Fruit fly (Drosophila melanogaster) whole organism, embryonic: ENCODE results near the gene mthl9.

Experiments
- ATbp ChIP-seq: fragments of 200-800 bp; sonication (Bioruptor generic); optimal IDR thresholded peaks from 2 replicates; lab custom pipeline; 2017; ENCODE audit warnings: missing biosample characterization, mild to moderate bottlenecking, missing genetic modification characterization, missing genetic modification reagents
- Aef1 ChIP-seq: fragments of 200-800 bp; sonication (Bioruptor generic); IDR thresholded peaks from 3 replicates; pipeline ENCODE4 v1.3.6; 2022; ENCODE audit warnings: missing biosample characterization, missing genetic modification characterization
- Bdp1 ChIP-seq: fragments of 200-800 bp; sonication (Bioruptor generic); optimal IDR thresholded peaks from 3 replicates; lab custom pipeline; 2016; ENCODE audit warnings: missing biosample characterization, missing genetic modification characterization
- Blimp-1 ChIP-seq: fragments of 200-800 bp; sonication (Bioruptor generic); optimal IDR thresholded peaks from 3 replicates; lab custom pipeline; 2018; ENCODE audit warnings: missing biosample characterization, missing genetic modification characterization, mild to moderate bottlenecking, moderate library complexity, missing genetic modification reagents
- Bteb2 ChIP-seq: fragments of 200-800 bp; sonication (Bioruptor generic); optimal IDR thresholded peaks from 2 replicates; lab custom pipeline; 2016; ENCODE audit warnings: missing biosample characterization, missing genetic modification characterization
- CG10274 ChIP-seq: fragments of 200-800 bp; sonication (Bioruptor generic); optimal IDR thresholded peaks from 3 replicates; lab custom pipeline; 2017; ENCODE audit warnings: missing biosample characterization, mild to moderate bottlenecking, missing genetic modification characterization
- CG10431 ChIP-seq: fragments of 200-800 bp; sonication (Bioruptor generic); optimal IDR thresholded peaks from 3 replicates; lab custom pipeline; 2018; ENCODE audit warnings: missing biosample characterization, mild to moderate bottlenecking, missing genetic modification characterization
- CG10462 ChIP-seq: fragments of 200-800 bp; sonication (Bioruptor generic); optimal IDR thresholded peaks from 2 replicates; lab custom pipeline; 2016; ENCODE audit warnings: missing biosample characterization, missing genetic modification characterization
- CG11504 ChIP-seq: fragments of 200-800 bp; sonication (Bioruptor generic); optimal IDR thresholded peaks from 3 replicates; lab custom pipeline; 2019; ENCODE audit warnings: missing biosample characterization, mild to moderate bottlenecking, missing genetic modification characterization, moderate library complexity
- CG12769 ChIP-seq: fragments of 200-800 bp; sonication (Bioruptor generic); optimal IDR thresholded peaks from 2 replicates; lab custom pipeline; 2019; ENCODE audit warnings: missing biosample characterization, mild to moderate bottlenecking, missing genetic modification characterization, moderate library complexity
- CG13287 ChIP-seq: fragments of 200-800 bp; sonication (Bioruptor generic); IDR thresholded peaks from 2 replicates; pipeline ENCODE4 v1.3.6; 2022; ENCODE audit warnings: missing biosample characterization, missing genetic modification characterization; ENCODE audit not compliant: partially characterized antibody
- CG17359 ChIP-seq: fragments of 200-800 bp; sonication (Bioruptor generic); optimal IDR thresholded peaks from 3 replicates; lab custom pipeline; 2018; ENCODE audit warnings: missing biosample characterization, mild to moderate bottlenecking, missing genetic modification characterization, moderate library complexity
- CG31441 ChIP-seq: fragments of 200-800 bp; sonication (Bioruptor generic); IDR thresholded peaks from 2 replicates; pipeline ENCODE4 v1.3.6; 2022; ENCODE audit warnings: missing biosample characterization, missing genetic modification characterization
- CG6765 ChIP-seq: fragments of 200-800 bp; sonication (Bioruptor generic); optimal IDR thresholded peaks from 3 replicates; lab custom pipeline; 2017; ENCODE audit warnings: missing biosample characterization, mild to moderate bottlenecking, missing genetic modification characterization
- CG8388 ChIP-seq: fragments of 200-800 bp; sonication (Bioruptor generic); optimal IDR thresholded peaks from 2 replicates; lab custom pipeline; 2019; ENCODE audit warnings: missing biosample characterization, mild to moderate bottlenecking, missing genetic modification characterization, moderate library complexity
- Dfd ChIP-seq, 2 experiments: fragments of >200 bp; optimal IDR thresholded peaks; 2 replicates each; lab custom pipeline; 2017; ENCODE audit warnings: missing biosample characterization in 2 of 2, missing genetic modification characterization in 2 of 2
- Dip3 ChIP-seq: fragments of 200-800 bp; sonication (Bioruptor generic); optimal IDR thresholded peaks from 3 replicates; lab custom pipeline; 2016; ENCODE audit warnings: missing biosample characterization, missing genetic modification characterization
- Fer3 ChIP-seq: fragments of 200-800 bp; sonication (Bioruptor generic); optimal IDR thresholded peaks from 2 replicates; lab custom pipeline; 2018; ENCODE audit warnings: missing biosample characterization, mild to moderate bottlenecking, missing genetic modification characterization, moderate library complexity
- GATAe ChIP-seq: fragments of 200-800 bp; sonication (Bioruptor generic); conservative IDR thresholded peaks from 2 replicates; pipeline ENCODE4 v1.3.6; 2022; ENCODE audit warnings: missing biosample characterization, missing genetic modification characterization
- Gsc ChIP-seq: fragments of 200-800 bp; sonication (Bioruptor generic); IDR thresholded peaks from 2 replicates; pipeline ENCODE4 v1.3.6; 2022; ENCODE audit warnings: missing biosample characterization, missing genetic modification characterization
- HHEX ChIP-seq: fragments of 200-800 bp; sonication (Bioruptor generic); optimal IDR thresholded peaks from 3 replicates; lab custom pipeline; 2017; ENCODE audit warnings: missing biosample characterization, mild to moderate bottlenecking, missing genetic modification characterization, missing genetic modification reagents
- Hand ChIP-seq: fragments of 200-800 bp; sonication (Bioruptor generic); optimal IDR thresholded peaks from 2 replicates; lab custom pipeline; 2017; ENCODE audit warnings: mild to moderate bottlenecking, missing biosample characterization, missing genetic modification reagents, missing genetic modification characterization
- MBD-R2 ChIP-seq: fragments of 200-800 bp; sonication (Bioruptor generic); IDR thresholded peaks from 2 replicates; pipeline ENCODE4 v1.3.6; 2022; ENCODE audit warnings: missing biosample characterization, missing genetic modification characterization
- Mes4 ChIP-seq: fragments of 200-800 bp; sonication (Bioruptor generic); optimal IDR thresholded peaks from 2 replicates; lab custom pipeline; 2016; ENCODE audit warnings: missing biosample characterization, missing genetic modification characterization
- Six4 ChIP-seq: fragments of 200-800 bp; sonication (Bioruptor generic); optimal IDR thresholded peaks from 2 replicates; lab custom pipeline; 2016; ENCODE audit warnings: missing biosample characterization, missing genetic modification characterization
- Sry-δ ChIP-seq: fragments of 200-800 bp; sonication (Bioruptor generic); optimal IDR thresholded peaks from 2 replicates; lab custom pipeline; 2016; ENCODE audit warnings: missing biosample characterization, missing genetic modification characterization
- Tbp ChIP-seq: fragments of >200 bp; optimal IDR thresholded peaks from 2 replicates; lab custom pipeline; 2018; ENCODE audit warnings: missing biosample characterization, missing genetic modification characterization
- YL-1 ChIP-seq: fragments of 200-800 bp; sonication (Bioruptor generic); optimal IDR thresholded peaks from 3 replicates; lab custom pipeline; 2017; ENCODE audit warnings: missing biosample characterization, mild to moderate bottlenecking, missing genetic modification characterization
- amos ChIP-seq: fragments of 200-800 bp; sonication (Bioruptor generic); IDR thresholded peaks from 2 replicates; pipeline ENCODE4 v1.3.6; 2022; ENCODE audit warnings: missing biosample characterization, missing genetic modification characterization; ENCODE audit not compliant: partially characterized antibody
- bigmax ChIP-seq: fragments of 200-800 bp; sonication (Bioruptor generic); optimal IDR thresholded peaks from 2 replicates; lab custom pipeline; 2018; ENCODE audit warnings: missing biosample characterization, mild to moderate bottlenecking, missing genetic modification characterization
- chm ChIP-seq: fragments of 200-800 bp; sonication (Bioruptor generic); IDR thresholded peaks from 2 replicates; pipeline ENCODE4 v1.3.6; 2022; ENCODE audit warnings: missing biosample characterization, missing genetic modification characterization
- dmrt99B ChIP-seq: fragments of 200-800 bp; sonication (Bioruptor generic); optimal IDR thresholded peaks from 2 replicates; lab custom pipeline; 2018; ENCODE audit warnings: missing biosample characterization, mild to moderate bottlenecking, missing genetic modification characterization, moderate library complexity
- emc ChIP-seq: fragments of 200-800 bp; sonication (Bioruptor generic); optimal IDR thresholded peaks from 2 replicates; lab custom pipeline; 2016; ENCODE audit warnings: missing biosample characterization, missing genetic modification characterization
- grn ChIP-seq: fragments of 200-800 bp; sonication (Bioruptor generic); optimal IDR thresholded peaks from 3 replicates; lab custom pipeline; 2017; ENCODE audit warnings: missing biosample characterization, missing genetic modification characterization
- hkb ChIP-seq, 2 experiments: fragments of 200-800 bp in 1 of 2; fragments of >200 bp in 1 of 2; sonication (Bioruptor generic) in 1 of 2; IDR thresholded peaks in 1 of 2; optimal IDR thresholded peaks in 1 of 2; 2 replicates each; pipeline versions ENCODE4 v1.3.6 to Lab custom; 2017 to 2022; ENCODE audit warnings: missing biosample characterization in 1 of 2, missing genetic modification characterization in 1 of 2
- hth ChIP-seq: fragments of >200 bp; optimal IDR thresholded peaks from 2 replicates; lab custom pipeline; 2017; ENCODE audit warnings: inconsistent platforms
- kay ChIP-seq: fragments of 200-800 bp; sonication (Bioruptor generic); optimal IDR thresholded peaks from 2 replicates; lab custom pipeline; 2016; ENCODE audit warnings: missing biosample characterization, missing genetic modification characterization
- lab ChIP-seq: fragments of 200-800 bp; sonication (Bioruptor generic); optimal IDR thresholded peaks from 3 replicates; lab custom pipeline; 2017; ENCODE audit warnings: missing biosample characterization, missing genetic modification characterization, mild to moderate bottlenecking, moderate library complexity, missing genetic modification reagents
- nerfin-1 ChIP-seq: fragments of 200-800 bp; sonication (Bioruptor generic); optimal IDR thresholded peaks from 3 replicates; lab custom pipeline; 2019; ENCODE audit warnings: missing biosample characterization, mild to moderate bottlenecking, missing genetic modification characterization, moderate library complexity
- peb ChIP-seq: fragments of 200-800 bp; sonication (Bioruptor generic); IDR thresholded peaks from 2 replicates; pipeline ENCODE4 v1.3.6; 2022; ENCODE audit warnings: missing biosample characterization, missing genetic modification characterization
- repo ChIP-seq: fragments of 200-800 bp; sonication (Bioruptor generic); optimal IDR thresholded peaks from 2 replicates; lab custom pipeline; 2016; ENCODE audit warnings: missing biosample characterization, missing genetic modification characterization
- sc ChIP-seq, 3 experiments: fragments of >200 bp in 2 of 3; fragments of 200-800 bp in 1 of 3; sonication (Bioruptor generic) in 1 of 3; optimal IDR thresholded peaks; 2 replicates in 2 of 3; 3 replicates in 1 of 3; lab custom pipeline; 2017; ENCODE audit warnings: mild to moderate bottlenecking in 1 of 3, missing biosample characterization in 1 of 3, missing genetic modification characterization in 1 of 3, missing genetic modification reagents in 1 of 3
- scrt ChIP-seq: fragments of 200-800 bp; sonication (Bioruptor generic); optimal IDR thresholded peaks from 2 replicates; lab custom pipeline; 2018; ENCODE audit warnings: missing biosample characterization, mild to moderate bottlenecking, missing genetic modification characterization, moderate library complexity
- sd ChIP-seq: fragments of 200-800 bp; sonication (Bioruptor generic); optimal IDR thresholded peaks from 3 replicates; lab custom pipeline; 2018; ENCODE audit warnings: missing biosample characterization, mild to moderate bottlenecking, missing genetic modification characterization, moderate library complexity
- seq ChIP-seq: fragments of 200-800 bp; sonication (Bioruptor generic); IDR thresholded peaks from 2 replicates; pipeline ENCODE4 v1.3.6; 2022; ENCODE audit warnings: missing biosample characterization, missing genetic modification characterization
- sob ChIP-seq: fragments of 200-800 bp; sonication (Bioruptor generic); IDR thresholded peaks from 2 replicates; pipeline ENCODE4 v1.3.6; 2022; ENCODE audit warnings: missing biosample characterization, missing genetic modification characterization
- tin ChIP-seq: fragments of 200-800 bp; sonication (Bioruptor generic); optimal IDR thresholded peaks from 3 replicates; lab custom pipeline; 2016; ENCODE audit warnings: missing biosample characterization, missing genetic modification characterization
- ttk ChIP-seq: fragments of 200-800 bp; sonication (Bioruptor generic); IDR thresholded peaks from 2 replicates; pipeline ENCODE4 v2.1.2; 2022; ENCODE audit warnings: missing biosample characterization, missing genetic modification characterization
- twi ChIP-seq: fragments of 200-800 bp; optimal IDR thresholded peaks from 2 replicates; lab custom pipeline; 2019; ENCODE audit warnings: missing biosample characterization, mild to moderate bottlenecking, missing genetic modification characterization, moderate library complexity
- unc-4 ChIP-seq: fragments of 200-800 bp; sonication (Bioruptor generic); IDR thresholded peaks from 2 replicates; pipeline ENCODE4 v1.3.6; 2022; ENCODE audit warnings: missing biosample characterization, missing genetic modification characterization; ENCODE audit not compliant: partially characterized antibody
- wor ChIP-seq: fragments of 200-800 bp; sonication (Bioruptor generic); IDR thresholded peaks from 2 replicates; pipeline ENCODE4 v1.3.6; 2022; ENCODE audit warnings: missing biosample characterization, missing genetic modification characterization

The mthl9 gene

DNA sequence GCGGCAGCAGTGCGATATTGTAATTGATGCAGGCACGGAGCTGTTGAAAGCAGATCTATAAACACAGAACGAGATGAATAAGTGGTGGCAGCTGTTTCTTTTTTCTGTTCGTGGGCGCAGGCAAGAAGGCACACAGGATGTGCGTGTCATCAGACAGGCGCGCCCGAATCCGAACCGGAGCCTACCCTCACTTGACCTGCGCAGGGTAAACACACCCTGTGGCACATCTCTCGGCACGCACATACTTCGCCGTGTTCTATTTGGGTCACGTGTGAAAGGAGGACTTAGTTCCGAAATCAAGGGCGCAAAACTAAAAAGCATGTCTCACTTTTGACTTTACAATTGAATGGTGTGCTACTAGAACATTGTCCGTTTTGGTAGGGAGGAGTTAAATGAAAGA lies 10.6 kb downstream of the mthl9 start (continued):
- TF ChIP-seq nerfin-1 (tag; lab: Kevin White, UChicago) = peak; percentile 33
- TF ChIP-seq Dfd (GFP tag; optimal IDR thresholded peaks at IDR 0.05; lab: Kevin White, UChicago) = no peak
- no peak for TF ChIP-seq YL-1 (GFP tag; lab: Kevin White, UChicago)
- no peak for TF ChIP-seq bigmax
- TF ChIP-seq unc-4 (GFP tag; lab: Robert Waterston, UW) = no peak
- no peak for TF ChIP-seq CG11504
- no peak for TF ChIP-seq CG8388 (GFP tag; lab: Kevin White, UChicago)
- TF ChIP-seq CG10431 (GFP tag; lab: Kevin White, UChicago) = no peak
- TF ChIP-seq emc (GFP tag; lab: Kevin White, UChicago) = no peak
- TF ChIP-seq CG10274 = no peak
- TF ChIP-seq Sry-δ (GFP tag; lab: Kevin White, UChicago) = no peak
- no peak for TF ChIP-seq hkb (optimal IDR thresholded peaks at IDR 0.05; lab: Kevin White, UChicago)
- TF ChIP-seq hkb (GFP tag; IDR thresholded peaks at IDR 0.05; lab: Robert Waterston, UW) = no peak
- TF ChIP-seq sd (tag; lab: Kevin White, UChicago) = no peak
- TF ChIP-seq CG6765 (GFP tag; lab: Kevin White, UChicago) = no peak
- TF ChIP-seq Hand = no peak
- no peak for TF ChIP-seq Six4
- TF ChIP-seq dmrt99B (tag; lab: Kevin White, UChicago) = no peak
- no peak for TF ChIP-seq chm (GFP tag; lab: Robert Waterston, UW)
- TF ChIP-seq ATbp (GFP tag; lab: Kevin White, UChicago) = no peak
- TF ChIP-seq amos (GFP tag; lab: Robert Waterston, UW) = peak; percentile 25; the same call in 1 of the 2 replicates
- TF ChIP-seq CG10462 (GFP tag; lab: Kevin White, UChicago) = no peak
- TF ChIP-seq Gsc (GFP tag; lab: Robert Waterston, UW) = no peak
- TF ChIP-seq CG12769 = no peak
- no peak for TF ChIP-seq HHEX (GFP tag; lab: Kevin White, UChicago)
- TF ChIP-seq Aef1 (GFP tag; lab: Robert Waterston, UW) = no peak
- no peak for TF ChIP-seq Mes4 (GFP tag; lab: Kevin White, UChicago)
- TF ChIP-seq grn (GFP tag; lab: Kevin White, UChicago) = no peak
- TF ChIP-seq ttk (GFP tag; lab: Robert Waterston, UW) = no peak
- TF ChIP-seq Blimp-1 (GFP tag; lab: Kevin White, UChicago) = no peak
- TF ChIP-seq Fer3 (tag; lab: Kevin White, UChicago) = no peak
- TF ChIP-seq tin (GFP tag; lab: Kevin White, UChicago) = no peak
- TF ChIP-seq repo (GFP tag; lab: Kevin White, UChicago) = no peak
- TF ChIP-seq sob (GFP tag; lab: Robert Waterston, UW) = no peak
- TF ChIP-seq twi (tag; lab: Kevin White, UChicago) = peak; percentile 58
- TF ChIP-seq kay = no peak
- no peak for TF ChIP-seq lab (GFP tag; lab: Kevin White, UChicago)
- TF ChIP-seq Bdp1 = no peak
- TF ChIP-seq GATAe (GFP tag; lab: Robert Waterston, UW) = no peak
- no peak for TF ChIP-seq Dip3 (GFP tag; lab: Kevin White, UChicago)
- TF ChIP-seq hth (lab: Kevin White, UChicago) = no peak
- TF ChIP-seq scrt (GFP tag; lab: Kevin White, UChicago) = no peak
- TF ChIP-seq Bteb2 = no peak
- no peak for TF ChIP-seq wor (GFP tag; lab: Robert Waterston, UW)
- no peak for TF ChIP-seq Tbp (GFP tag; lab: Kevin White, UChicago)
- TF ChIP-seq CG13287 = no peak
- no peak for TF ChIP-seq seq (GFP tag; lab: Robert Waterston, UW)
- TF ChIP-seq peb (GFP tag; lab: Robert Waterston, UW) = no peak
- no peak for TF ChIP-seq MBD-R2
- TF ChIP-seq CG31441 (GFP tag; lab: Robert Waterston, UW) = no peak
- TF ChIP-seq sc (optimal IDR thresholded peaks at IDR 0.05; lab: Kevin White, UChicago) = no peak
- no peak for TF ChIP-seq sc (GFP tag; optimal IDR thresholded peaks at IDR 0.05; lab: Kevin White, UChicago)
- TF ChIP-seq CG17359 (tag; lab: Kevin White, UChicago) = no peak
